Worm (Caenorhabditis elegans) whole organism, young adult: ENCODE measurements around the gene ifta-2.
A peak's percentile ranks its signal among the peaks of the same experiment; 100 is the strongest.

Source experiments
- B0035.1 ChIP-seq: sonication (generic microtip); optimal IDR thresholded peaks from 2 replicates; lab custom pipeline; 2016; ENCODE audit warnings: missing genetic modification characterization, mild to moderate bottlenecking, missing compliant biosample characterization, missing genotype, missing genetic modification reagents
- F10E7.11 ChIP-seq: sonication (generic microtip); optimal IDR thresholded peaks from 2 replicates; lab custom pipeline; 2017; ENCODE audit warnings: mild to moderate bottlenecking, missing genetic modification characterization, moderate library complexity, missing compliant biosample characterization
- F39B2.1 ChIP-seq: fragments of 200-800 bp; sonication (Bioruptor generic); IDR thresholded peaks from 2 replicates; pipeline ENCODE4 v1.3.6; 2022; ENCODE audit warnings: missing genetic modification reagents, missing genetic modification characterization, missing compliant biosample characterization
- F49E8.2 ChIP-seq: sonication (generic microtip); optimal IDR thresholded peaks from 3 replicates; lab custom pipeline; 2017; ENCODE audit warnings: missing genetic modification characterization, mild to moderate bottlenecking, missing compliant biosample characterization, antibody characterized with exemption, moderate library complexity; ENCODE audit not compliant: insufficient read depth
- F52B5.7 ChIP-seq: sonication (generic microtip); optimal IDR thresholded peaks from 2 replicates; lab custom pipeline; 2016; ENCODE audit warnings: mild to moderate bottlenecking, missing genetic modification characterization, missing compliant biosample characterization
- Y67H2A.10 ChIP-seq: fragments of 200-800 bp; sonication (Bioruptor generic); conservative IDR thresholded peaks from 2 replicates; pipeline ENCODE4 v1.3.6; 2022; ENCODE audit warnings: missing genetic modification reagents, missing genetic modification characterization, missing compliant biosample characterization
- ZK185.1 ChIP-seq: sonication (generic microtip); optimal IDR thresholded peaks from 2 replicates; lab custom pipeline; 2016; ENCODE audit warnings: mild to moderate bottlenecking, missing genetic modification characterization, missing compliant biosample characterization; ENCODE audit not compliant: poor library complexity, severe bottlenecking
- attf-6 ChIP-seq: fragments of 200-800 bp; sonication (Bioruptor generic); IDR thresholded peaks from 2 replicates; pipeline ENCODE4 v1.3.6; 2022; ENCODE audit warnings: missing genetic modification reagents, missing genetic modification characterization, missing compliant biosample characterization
- bed-1 ChIP-seq: fragments of 200-800 bp; sonication (Bioruptor generic); IDR thresholded peaks from 2 replicates; pipeline ENCODE4 v1.3.6; 2022; ENCODE audit warnings: missing genetic modification reagents, missing genetic modification characterization, missing compliant biosample characterization
- cebp-1 ChIP-seq, 2 experiments: fragments of 200-800 bp in 1 of 2; sonication (Bioruptor generic) in 1 of 2; sonication (generic microtip) in 1 of 2; IDR thresholded peaks in 1 of 2; optimal IDR thresholded peaks in 1 of 2; 2 replicates each; pipeline versions ENCODE4 v1.3.6 to Lab custom; 2017 to 2022; ENCODE audit warnings: missing compliant biosample characterization in 2 of 2, missing genetic modification characterization in 2 of 2, mild to moderate bottlenecking in 1 of 2, missing genetic modification reagents in 1 of 2, moderate library complexity in 1 of 2
- ceh-100 ChIP-seq: fragments of 200-800 bp; sonication (Bioruptor generic); IDR thresholded peaks from 2 replicates; pipeline ENCODE4 v1.3.6; 2022; ENCODE audit warnings: missing genetic modification reagents, missing genetic modification characterization, missing compliant biosample characterization
- ceh-27 ChIP-seq: fragments of 200-800 bp; sonication (Bioruptor generic); optimal IDR thresholded peaks from 2 replicates; lab custom pipeline; 2018; ENCODE audit warnings: mild to moderate bottlenecking, missing genetic modification characterization, moderate library complexity, missing compliant biosample characterization
- ceh-58 ChIP-seq: fragments of 200-800 bp; sonication (Bioruptor generic); IDR thresholded peaks from 2 replicates; pipeline ENCODE4 v1.3.6; 2022; ENCODE audit warnings: missing genetic modification characterization, missing compliant biosample characterization
- ceh-79 ChIP-seq: sonication (generic microtip); optimal IDR thresholded peaks from 2 replicates; lab custom pipeline; 2017; ENCODE audit warnings: mild to moderate bottlenecking, missing genetic modification characterization, missing compliant biosample characterization
- ceh-91 ChIP-seq: fragments of 200-800 bp; sonication (Bioruptor generic); IDR thresholded peaks from 2 replicates; pipeline ENCODE4 v1.3.6; 2022; ENCODE audit warnings: missing genetic modification reagents, missing genetic modification characterization, missing compliant biosample characterization
- dpff-1 ChIP-seq: sonication (generic microtip); optimal IDR thresholded peaks from 2 replicates; lab custom pipeline; 2017; ENCODE audit warnings: mild to moderate bottlenecking, missing genetic modification characterization, missing compliant biosample characterization
- dpl-1 ChIP-seq: fragments of 150-350 bp; optimal IDR thresholded peaks from 2 replicates; lab custom pipeline; 2014; ENCODE audit warnings: missing biosample characterization, missing genetic modification reagents, missing genetic modification characterization
- egl-18 ChIP-seq: fragments of 200-800 bp; sonication (Bioruptor generic); IDR thresholded peaks from 2 replicates; pipeline ENCODE4 v1.3.6; 2022; ENCODE audit warnings: missing genetic modification reagents, missing genetic modification characterization, missing compliant biosample characterization
- egrh-3 ChIP-seq: fragments of 200-800 bp; sonication (Bioruptor generic); IDR thresholded peaks from 2 replicates; pipeline ENCODE4 v1.3.6; 2022; ENCODE audit warnings: missing genetic modification reagents, missing genetic modification characterization, missing compliant biosample characterization
- ets-4 ChIP-seq: fragments of 200-800 bp; sonication (Bioruptor generic); optimal IDR thresholded peaks from 2 replicates; lab custom pipeline; 2018; ENCODE audit warnings: mild to moderate bottlenecking, missing genetic modification characterization, missing compliant biosample characterization
- hlh-12 ChIP-seq: sonication (generic microtip); optimal IDR thresholded peaks from 2 replicates; lab custom pipeline; 2016; ENCODE audit warnings: missing genetic modification characterization, missing compliant biosample characterization
- hrde-1 ChIP-seq: sonication (generic microtip); optimal IDR thresholded peaks from 2 replicates; lab custom pipeline; 2016; ENCODE audit warnings: missing genetic modification characterization, mild to moderate bottlenecking, missing compliant biosample characterization, moderate library complexity, missing genotype, missing genetic modification reagents, borderline replicate concordance
- lag-1 ChIP-seq: fragments of 200-800 bp; sonication (Bioruptor generic); IDR thresholded peaks from 2 replicates; pipeline ENCODE4 v1.3.6; 2022; ENCODE audit warnings: missing genetic modification reagents, missing genetic modification characterization, missing compliant biosample characterization
- lin-40 ChIP-seq: sonication (generic microtip); optimal IDR thresholded peaks from 2 replicates; lab custom pipeline; 2016; ENCODE audit warnings: missing genetic modification characterization, mild to moderate bottlenecking, missing compliant biosample characterization, missing genotype, missing genetic modification reagents
- lir-1 ChIP-seq: fragments of 200-800 bp; sonication (Bioruptor generic); conservative IDR thresholded peaks from 2 replicates; pipeline ENCODE4 v1.3.6; 2022; ENCODE audit warnings: missing genetic modification reagents, missing genetic modification characterization, missing compliant biosample characterization
- lsy-27 ChIP-seq: sonication (generic microtip); optimal IDR thresholded peaks from 2 replicates; lab custom pipeline; 2017; ENCODE audit warnings: missing genetic modification characterization, mild to moderate bottlenecking, missing compliant biosample characterization, antibody characterized with exemption, missing genotype, borderline replicate concordance; ENCODE audit not compliant: insufficient read depth
- madf-8 ChIP-seq: fragments of 200-800 bp; sonication (Bioruptor generic); conservative IDR thresholded peaks from 2 replicates; pipeline ENCODE4 v1.3.6; 2022; ENCODE audit warnings: missing genetic modification reagents, missing genetic modification characterization, missing compliant biosample characterization
- mel-28 ChIP-seq: sonication (generic microtip); optimal IDR thresholded peaks from 2 replicates; lab custom pipeline; 2016; ENCODE audit warnings: borderline replicate concordance, mild to moderate bottlenecking, missing genetic modification characterization, missing compliant biosample characterization
- nfya-1 ChIP-seq: sonication (generic microtip); optimal IDR thresholded peaks from 2 replicates; lab custom pipeline; 2017; ENCODE audit warnings: antibody characterized with exemption, missing compliant biosample characterization, missing genetic modification characterization, borderline replicate concordance; ENCODE audit not compliant: insufficient read depth
- nfyb-1 ChIP-seq: fragments of 200-800 bp; sonication (Bioruptor generic); IDR thresholded peaks from 2 replicates; pipeline ENCODE4 v1.3.6; 2022; ENCODE audit warnings: missing genetic modification reagents, missing genetic modification characterization, missing compliant biosample characterization
- nhr-27 ChIP-seq: fragments of 200-800 bp; sonication (Bioruptor generic); optimal IDR thresholded peaks from 2 replicates; lab custom pipeline; 2018; ENCODE audit warnings: mild to moderate bottlenecking, missing genetic modification characterization, moderate library complexity, missing compliant biosample characterization
- nhr-80 ChIP-seq: sonication (generic microtip); optimal IDR thresholded peaks from 2 replicates; lab custom pipeline; 2016; ENCODE audit warnings: missing genetic modification characterization, missing compliant biosample characterization
- pbrm-1 ChIP-seq: fragments of 200-800 bp; sonication (Bioruptor generic); IDR thresholded peaks from 2 replicates; pipeline ENCODE4 v1.3.6; 2022; ENCODE audit warnings: missing genetic modification reagents, missing genetic modification characterization, missing compliant biosample characterization
- rcor-1 ChIP-seq: fragments of 200-800 bp; sonication (Bioruptor generic); IDR thresholded peaks from 2 replicates; pipeline ENCODE4 v1.3.6; 2022; ENCODE audit warnings: missing genetic modification reagents, missing genetic modification characterization, missing compliant biosample characterization
- rec-8 ChIP-seq, 2 experiments: sonication (generic microtip); optimal IDR thresholded peaks; 2 replicates each; lab custom pipeline; 2016; ENCODE audit warnings: mild to moderate bottlenecking in 2 of 2, missing genetic modification characterization in 2 of 2, missing genetic modification reagents in 2 of 2, missing genotype in 2 of 2, missing biosample characterization in 1 of 2, missing compliant biosample characterization in 1 of 2, moderate library complexity in 1 of 2
- rpc-1 ChIP-seq, 2 experiments: fragments of 150-350 bp in 1 of 2; sonication (generic microtip) in 1 of 2; optimal IDR thresholded peaks; 2 replicates each; lab custom pipeline; 2014 to 2018; ENCODE audit warnings: missing biosample characterization in 1 of 2, missing genetic modification characterization in 1 of 2, missing genetic modification reagents in 1 of 2, missing genotype in 1 of 2
- sea-2 ChIP-seq: fragments of 200-800 bp; sonication (Bioruptor generic); IDR thresholded peaks from 2 replicates; pipeline ENCODE4 v1.3.6; 2022; ENCODE audit warnings: missing genetic modification characterization, missing compliant biosample characterization
- snpc-1.1 ChIP-seq: sonication (generic microtip); optimal IDR thresholded peaks from 2 replicates; lab custom pipeline; 2017; ENCODE audit warnings: missing genetic modification characterization, mild to moderate bottlenecking, missing compliant biosample characterization, antibody characterized with exemption, moderate library complexity, missing genotype, missing genetic modification reagents; ENCODE audit not compliant: insufficient read depth
- somi-1 ChIP-seq: fragments of 200-800 bp; sonication (Bioruptor generic); optimal IDR thresholded peaks from 2 replicates; lab custom pipeline; 2018; ENCODE audit warnings: mild to moderate bottlenecking, missing genetic modification characterization, missing compliant biosample characterization
- sptf-2 ChIP-seq: fragments of 200-800 bp; sonication (Bioruptor generic); optimal IDR thresholded peaks from 2 replicates; lab custom pipeline; 2018; ENCODE audit warnings: mild to moderate bottlenecking, missing genetic modification characterization, missing compliant biosample characterization
- tbp1 ChIP-seq: fragments of 200-800 bp; sonication (Bioruptor generic); optimal IDR thresholded peaks from 2 replicates; lab custom pipeline; 2018; ENCODE audit warnings: mild to moderate bottlenecking, missing genetic modification characterization, missing compliant biosample characterization
- tlf-1 ChIP-seq: fragments of 200-800 bp; sonication (Bioruptor generic); optimal IDR thresholded peaks from 2 replicates; lab custom pipeline; 2018; ENCODE audit warnings: mild to moderate bottlenecking, missing genetic modification characterization, missing compliant biosample characterization
- zfh-2 ChIP-seq: fragments of 200-800 bp; sonication (Bioruptor generic); conservative IDR thresholded peaks from 2 replicates; pipeline ENCODE4 v1.3.6; 2022; ENCODE audit warnings: missing genetic modification reagents, missing genetic modification characterization, missing compliant biosample characterization
- zim-3 ChIP-seq: sonication (generic microtip); optimal IDR thresholded peaks from 2 replicates; lab custom pipeline; 2017; ENCODE audit warnings: mild to moderate bottlenecking, missing genetic modification characterization, moderate library complexity, missing compliant biosample characterization

The ifta-2 gene

DNA sequence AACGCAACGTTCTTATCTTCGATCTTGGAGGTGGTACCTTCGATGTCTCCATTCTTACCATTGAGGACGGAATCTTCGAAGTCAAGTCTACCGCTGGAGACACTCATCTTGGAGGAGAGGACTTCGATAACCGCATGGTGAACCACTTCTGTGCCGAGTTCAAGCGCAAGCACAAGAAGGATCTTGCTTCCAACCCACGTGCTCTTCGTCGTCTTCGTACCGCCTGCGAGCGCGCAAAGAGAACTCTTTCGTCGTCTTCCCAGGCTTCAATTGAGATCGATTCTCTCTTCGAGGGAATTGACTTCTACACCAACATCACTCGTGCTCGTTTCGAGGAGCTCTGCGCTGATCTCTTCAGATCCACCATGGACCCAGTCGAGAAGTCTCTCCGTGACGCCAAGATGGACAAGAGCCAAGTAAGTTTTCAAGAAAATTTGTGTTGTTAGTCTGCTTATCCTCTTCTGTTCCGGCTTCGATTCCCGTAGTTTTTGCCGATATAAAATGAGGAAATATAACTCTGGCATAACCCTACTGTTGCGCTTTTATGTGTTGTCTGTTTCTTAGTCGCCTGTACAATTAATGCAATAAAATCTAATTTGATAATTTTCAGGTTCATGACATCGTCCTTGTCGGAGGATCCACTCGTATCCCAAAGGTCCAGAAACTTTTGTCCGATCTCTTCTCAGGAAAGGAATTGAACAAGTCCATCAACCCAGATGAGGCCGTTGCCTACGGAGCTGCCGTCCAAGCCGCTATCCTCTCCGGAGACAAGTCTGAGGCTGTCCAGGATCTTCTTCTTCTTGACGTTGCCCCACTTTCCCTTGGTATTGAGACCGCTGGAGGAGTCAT lies 22.0 kb downstream of the ifta-2 start (continued):
- TF ChIP-seq cebp-1 (GFP tag; IDR thresholded peaks at IDR 0.05; lab: Robert Waterston, UW): peak; percentile 7; the same call in 1 of the 2 replicates
- TF ChIP-seq cebp-1 (tag; optimal IDR thresholded peaks at IDR 0.05; lab: Kevin White, UChicago): peak; percentile 33
- TF ChIP-seq mel-28 (tag; lab: Kevin White, UChicago): no peak
- TF ChIP-seq tbp1 (GFP tag; lab: Kevin White, UChicago): peak; percentile 26
- TF ChIP-seq zim-3: no peak
- TF ChIP-seq lir-1 (GFP tag; lab: Robert Waterston, UW): no peak
- no peak for TF ChIP-seq F52B5.7 (tag; lab: Kevin White, UChicago)
- no peak for TF ChIP-seq tlf-1 (GFP tag; lab: Kevin White, UChicago)
- TF ChIP-seq ZK185.1 (tag; lab: Kevin White, UChicago): no peak
- TF ChIP-seq hrde-1 (tag; lab: Kevin White, UChicago): no peak
- no peak for TF ChIP-seq hlh-12 (tag; lab: Kevin White, UChicago)
- TF ChIP-seq madf-8 (GFP tag; lab: Robert Waterston, UW): no peak
- TF ChIP-seq ceh-79 (tag; lab: Kevin White, UChicago): no peak
- peak; percentile 21 for TF ChIP-seq F49E8.2
- no peak for TF ChIP-seq B0035.1 (tag; lab: Kevin White, UChicago)
- no peak for TF ChIP-seq Y67H2A.10 (GFP tag; lab: Robert Waterston, UW)
- TF ChIP-seq zfh-2 (GFP tag; lab: Robert Waterston, UW): peak; percentile 68
- TF ChIP-seq bed-1 (GFP tag; lab: Robert Waterston, UW): no peak
- no peak for TF ChIP-seq sea-2
- no peak for TF ChIP-seq F10E7.11 (tag; lab: Kevin White, UChicago)
- no peak for TF ChIP-seq egrh-3 (GFP tag; lab: Robert Waterston, UW)
- no peak for TF ChIP-seq F39B2.1 (GFP tag; lab: Robert Waterston, UW)
- no peak for TF ChIP-seq somi-1 (GFP tag; lab: Kevin White, UChicago)
- no peak for TF ChIP-seq sptf-2 (GFP tag; lab: Kevin White, UChicago)
- TF ChIP-seq ceh-58: peak; percentile 71
- peak; percentile 7; the same call in 1 of the 2 replicates for TF ChIP-seq rcor-1 (GFP tag; lab: Robert Waterston, UW)
- no peak for TF ChIP-seq ceh-91 (GFP tag; lab: Robert Waterston, UW)
- TF ChIP-seq ceh-27 (GFP tag; lab: Kevin White, UChicago): no peak
- no peak for TF ChIP-seq rec-8 (tag; optimal IDR thresholded peaks at IDR 0.05; lab: Kevin White, UChicago)
- no peak for TF ChIP-seq rpc-1 (optimal IDR thresholded peaks at IDR 0.05; lab: Kevin White, UChicago)
- no peak for TF ChIP-seq rpc-1 (tag; optimal IDR thresholded peaks at IDR 0.05; lab: Kevin White, UChicago)
- TF ChIP-seq attf-6 (GFP tag; lab: Robert Waterston, UW): peak; percentile 90
- no peak for TF ChIP-seq lin-40
- TF ChIP-seq pbrm-1: peak; percentile 23
- TF ChIP-seq nfya-1: no peak
- no peak for TF ChIP-seq dpl-1 (GFP tag; lab: Kevin White, UChicago)
- no peak for TF ChIP-seq nhr-27 (tag; lab: Kevin White, UChicago)
- peak; percentile 31; the same call in 1 of the 2 replicates for TF ChIP-seq ceh-100 (GFP tag; lab: Robert Waterston, UW)
- TF ChIP-seq snpc-1.1: no peak
- no peak for TF ChIP-seq lsy-27 (tag; lab: Kevin White, UChicago)
- no peak for TF ChIP-seq nhr-80 (tag; lab: Kevin White, UChicago)
- no peak for TF ChIP-seq lag-1 (GFP tag; lab: Robert Waterston, UW)
- 0 out of 2 replicates have a peak, but pooled peaks have one; percentile 9 for TF ChIP-seq nfyb-1 (GFP tag; lab: Robert Waterston, UW)
- no peak for TF ChIP-seq dpff-1 (tag; lab: Kevin White, UChicago)
- TF ChIP-seq egl-18 (GFP tag; lab: Robert Waterston, UW): no peak; the same call in 1 of the 2 replicates
- TF ChIP-seq ets-4: no peak
